Fruit fly (Drosophila melanogaster): ENCODE data around the gene CG9500.

CG9500 gene

dm6 chr2L:6339010-6339897 lies 18.9 kb downstream of the CG9500 start (continued):
- TF ChIP-seq CG9215 (GFP tag; IDR thresholded peaks at IDR 0.05) = no peak
- TF ChIP-seq CG18599 (GFP tag; optimal IDR thresholded peaks at IDR 0.05) = peak; percentile 58
- TF ChIP-seq Dp (GFP tag; optimal IDR thresholded peaks at IDR 0.05) = no peak
- TF ChIP-seq Dip3 (GFP tag; optimal IDR thresholded peaks at IDR 0.05) = peak; percentile 34
- no peak for TF ChIP-seq CG15514 (GFP tag; optimal IDR thresholded peaks at IDR 0.05)
- TF ChIP-seq Xrp1 (GFP tag; IDR thresholded peaks at IDR 0.05) = peak; percentile 47; the same call in 1 of the 2 replicates
- TF ChIP-seq ATbp (GFP tag; optimal IDR thresholded peaks at IDR 0.05) = peak; percentile 34
- TF ChIP-seq salm (tag; optimal IDR thresholded peaks at IDR 0.05) = no peak
- peak; percentile 46 for TF ChIP-seq lilli (GFP tag; optimal IDR thresholded peaks at IDR 0.05)
- TF ChIP-seq Lim3 (GFP tag; IDR thresholded peaks at IDR 0.05) = no peak
- 0 out of 2 replicates have a peak, but pooled peaks have one; percentile 6 for TF ChIP-seq HLH3B (GFP tag; IDR thresholded peaks at IDR 0.05)
- TF ChIP-seq CG33557 (GFP tag; optimal IDR thresholded peaks at IDR 0.05) = no peak
- no peak for TF ChIP-seq mirr (GFP tag; optimal IDR thresholded peaks at IDR 0.05)
- TF ChIP-seq ara (GFP tag; IDR thresholded peaks at IDR 0.05) = 0 out of 2 replicates have a peak, but pooled peaks have one; percentile 15
- TF ChIP-seq zen2 (GFP tag; IDR thresholded peaks at IDR 0.05; ENCODE audit: partially characterized antibody) = no peak
- TF ChIP-seq emc (GFP tag; optimal IDR thresholded peaks at IDR 0.05) = peak; percentile 30
- TF ChIP-seq sisA (GFP tag; IDR thresholded peaks at IDR 0.05) = no peak
- TF ChIP-seq pros (GFP tag; optimal IDR thresholded peaks at IDR 0.05) = peak; percentile 32
- TF ChIP-seq fru (optimal IDR thresholded peaks at IDR 0.05) = no peak
- TF ChIP-seq gcm (GFP tag; optimal IDR thresholded peaks at IDR 0.05) = no peak
- TF ChIP-seq CG10979 (tag; optimal IDR thresholded peaks at IDR 0.05) = peak; percentile 17
- no peak for TF ChIP-seq BtbVII (GFP tag; optimal IDR thresholded peaks at IDR 0.05)
- TF ChIP-seq Deaf1 (tag; optimal IDR thresholded peaks at IDR 0.05) = peak; percentile 82
- peak; percentile 18 for TF ChIP-seq Chrac-16 (GFP tag; optimal IDR thresholded peaks at IDR 0.05)
- no peak for TF ChIP-seq CG1024 (GFP tag; IDR thresholded peaks at IDR 0.05)
- TF ChIP-seq slbo (GFP tag; IDR thresholded peaks at IDR 0.05) = peak; percentile 42; the same call in 1 of the 2 replicates
- no peak for TF ChIP-seq Elba2 (GFP tag; optimal IDR thresholded peaks at IDR 0.05)
- peak; percentile 18 for TF ChIP-seq nmo (GFP tag; optimal IDR thresholded peaks at IDR 0.05)
- TF ChIP-seq CG30403 (GFP tag; optimal IDR thresholded peaks at IDR 0.05) = peak; percentile 56
- TF ChIP-seq lmd (GFP tag; IDR thresholded peaks at IDR 0.05) = peak; percentile 31; the same call in 1 of the 2 replicates
- TF ChIP-seq fd64A (GFP tag; optimal IDR thresholded peaks at IDR 0.05) = no peak
- TF ChIP-seq CG7745 (tag; optimal IDR thresholded peaks at IDR 0.05) = peak; percentile 92
- TF ChIP-seq BEAF-32 (GFP tag; optimal IDR thresholded peaks at IDR 0.05) = no peak
- TF ChIP-seq sqz (GFP tag; optimal IDR thresholded peaks at IDR 0.05) = no peak
- no peak for TF ChIP-seq ac (GFP tag; optimal IDR thresholded peaks at IDR 0.05)
- peak; percentile 44 for TF ChIP-seq unpg (GFP tag; optimal IDR thresholded peaks at IDR 0.05)
- no peak for TF ChIP-seq CG10366 (GFP tag; IDR thresholded peaks at IDR 0.05)
- no peak for TF ChIP-seq CG30431 (GFP tag; optimal IDR thresholded peaks at IDR 0.05)
- TF ChIP-seq disco-r (GFP tag; optimal IDR thresholded peaks at IDR 0.05) = no peak
- TF ChIP-seq CG4854 (GFP tag; optimal IDR thresholded peaks at IDR 0.05) = no peak
- TF ChIP-seq crc (GFP tag; optimal IDR thresholded peaks at IDR 0.05) = no peak
- peak; percentile 22 for TF ChIP-seq CG7556 (GFP tag; optimal IDR thresholded peaks at IDR 0.05)
- TF ChIP-seq E2f1 (GFP tag; IDR thresholded peaks at IDR 0.05) = no peak; the same call in 1 of the 2 replicates
- TF ChIP-seq CG18764 (GFP tag; optimal IDR thresholded peaks at IDR 0.05) = peak; percentile 21
- peak; percentile 7 for TF ChIP-seq CG1529 (GFP tag; optimal IDR thresholded peaks at IDR 0.05)
- TF ChIP-seq CG3163 (GFP tag; optimal IDR thresholded peaks at IDR 0.05) = no peak
- peak; percentile 23 for TF ChIP-seq Six4 (GFP tag; optimal IDR thresholded peaks at IDR 0.05)
- peak; percentile 51 for TF ChIP-seq PHDP (tag; optimal IDR thresholded peaks at IDR 0.05)
- peak; percentile 0 for TF ChIP-seq CG18262 (tag; optimal IDR thresholded peaks at IDR 0.05)

All from whole organism, embryonic.